Fruit fly (Drosophila melanogaster) whole organism, embryonic: ENCODE measurements around the gene vsg.
A peak's percentile ranks its signal among the peaks of the same experiment; 100 is the strongest.

Experiments used
- Abd-B ChIP-seq: fragments of 200-800 bp; sonication (Bioruptor generic); optimal IDR thresholded peaks from 2 replicates; lab custom pipeline; 2018; ENCODE audit warnings: missing biosample characterization, mild to moderate bottlenecking, missing genetic modification characterization, moderate library complexity
- CG1024 ChIP-seq: fragments of 200-800 bp; sonication (Bioruptor generic); IDR thresholded peaks from 2 replicates; pipeline ENCODE4 v1.3.6; 2022; ENCODE audit warnings: missing biosample characterization, missing genetic modification characterization
- CG10267 ChIP-seq: fragments of 200-800 bp; sonication (Bioruptor generic); optimal IDR thresholded peaks from 2 replicates; lab custom pipeline; 2018; ENCODE audit warnings: missing biosample characterization, mild to moderate bottlenecking, missing genetic modification characterization, moderate library complexity
- CG12155 ChIP-seq: fragments of 200-800 bp; sonication (Bioruptor generic); optimal IDR thresholded peaks from 3 replicates; lab custom pipeline; 2016; ENCODE audit warnings: missing biosample characterization, missing genetic modification characterization
- CG13424 ChIP-seq: fragments of 200-800 bp; sonication (Bioruptor generic); optimal IDR thresholded peaks from 2 replicates; lab custom pipeline; 2019; ENCODE audit warnings: missing biosample characterization, mild to moderate bottlenecking, missing genetic modification characterization, moderate library complexity
- CG14050 ChIP-seq: fragments of 200-800 bp; sonication (Bioruptor generic); IDR thresholded peaks from 3 replicates; pipeline ENCODE4 v1.3.6; 2022; ENCODE audit warnings: missing biosample characterization, missing genetic modification characterization
- CG17385 ChIP-seq: fragments of 200-800 bp; sonication (Bioruptor generic); optimal IDR thresholded peaks from 3 replicates; lab custom pipeline; 2018; ENCODE audit warnings: missing biosample characterization, mild to moderate bottlenecking, missing genetic modification characterization
- CG17568 ChIP-seq: fragments of 200-800 bp; sonication (Bioruptor generic); optimal IDR thresholded peaks from 2 replicates; lab custom pipeline; 2018; ENCODE audit warnings: missing biosample characterization, mild to moderate bottlenecking, missing genetic modification characterization, moderate library complexity
- CG2875 ChIP-seq: fragments of 200-800 bp; sonication (Bioruptor generic); optimal IDR thresholded peaks from 2 replicates; lab custom pipeline; 2017; ENCODE audit warnings: missing biosample characterization, mild to moderate bottlenecking, missing genetic modification characterization, missing genetic modification reagents
- CG4360 ChIP-seq: fragments of 200-800 bp; sonication (Bioruptor generic); IDR thresholded peaks from 2 replicates; pipeline ENCODE4 v1.3.6; 2022; ENCODE audit warnings: missing biosample characterization, missing genetic modification characterization
- CG4424 ChIP-seq: fragments of 200-800 bp; sonication (Bioruptor generic); optimal IDR thresholded peaks from 3 replicates; lab custom pipeline; 2016; ENCODE audit warnings: missing biosample characterization, missing genetic modification characterization
- CG6272 ChIP-seq: fragments of 200-800 bp; sonication (Bioruptor generic); IDR thresholded peaks from 2 replicates; pipeline ENCODE4 v1.3.6; 2022; ENCODE audit warnings: missing biosample characterization, missing genetic modification characterization
- CG6689 ChIP-seq: fragments of 200-800 bp; sonication (Bioruptor generic); IDR thresholded peaks from 2 replicates; pipeline ENCODE4 v1.3.6; 2022; ENCODE audit warnings: missing biosample characterization, missing genetic modification characterization
- CG7786 ChIP-seq: fragments of 200-800 bp; sonication (Bioruptor generic); optimal IDR thresholded peaks from 2 replicates; lab custom pipeline; 2016; ENCODE audit warnings: missing biosample characterization, missing genetic modification characterization
- CG9932 ChIP-seq: fragments of 200-800 bp; sonication (Bioruptor generic); IDR thresholded peaks from 2 replicates; pipeline ENCODE4 v1.3.6; 2022; ENCODE audit warnings: missing biosample characterization, missing genetic modification characterization
- CoRest ChIP-seq: fragments of 200-800 bp; sonication (Bioruptor generic); optimal IDR thresholded peaks from 3 replicates; lab custom pipeline; 2018; ENCODE audit warnings: missing biosample characterization, mild to moderate bottlenecking, missing genetic modification characterization, moderate library complexity
- Dip3 ChIP-seq: fragments of 200-800 bp; sonication (Bioruptor generic); optimal IDR thresholded peaks from 3 replicates; lab custom pipeline; 2016; ENCODE audit warnings: missing biosample characterization, missing genetic modification characterization
- Dll ChIP-seq: fragments of 200-800 bp; sonication (Bioruptor generic); IDR thresholded peaks from 4 replicates; pipeline ENCODE4 v1.3.6; 2022; ENCODE audit warnings: missing biosample characterization, missing genetic modification characterization; ENCODE audit not compliant: partially characterized antibody
- Elba2 ChIP-seq: fragments of 200-800 bp; sonication (Bioruptor generic); optimal IDR thresholded peaks from 3 replicates; lab custom pipeline; 2016; ENCODE audit warnings: missing biosample characterization, missing genetic modification characterization
- Ets65A ChIP-seq: fragments of 200-800 bp; sonication (Bioruptor generic); peaks from one replicate; lab custom pipeline; 2016; ENCODE audit warnings: missing biosample characterization, missing genetic modification characterization
- H2.0 ChIP-seq: fragments of 200-800 bp; sonication (Bioruptor generic); IDR thresholded peaks from 2 replicates; pipeline ENCODE4 v1.3.6; 2022; ENCODE audit warnings: missing biosample characterization, missing genetic modification characterization
- HLH3B ChIP-seq: fragments of 200-800 bp; sonication (Bioruptor generic); IDR thresholded peaks from 2 replicates; pipeline ENCODE4 v1.3.6; 2022; ENCODE audit warnings: missing biosample characterization, missing genetic modification characterization
- MESR4 ChIP-seq: fragments of 200-800 bp; sonication (Bioruptor generic); optimal IDR thresholded peaks from 2 replicates; lab custom pipeline; 2018; ENCODE audit warnings: missing biosample characterization, mild to moderate bottlenecking, missing genetic modification characterization, moderate library complexity
- Mad ChIP-seq: fragments of 200-800 bp; sonication (Bioruptor generic); optimal IDR thresholded peaks from 2 replicates; lab custom pipeline; 2016; ENCODE audit warnings: missing biosample characterization, missing genetic modification characterization
- NFAT ChIP-seq: fragments of 200-800 bp; sonication (Bioruptor generic); IDR thresholded peaks from 2 replicates; pipeline ENCODE4 v1.3.6; 2022; ENCODE audit warnings: missing biosample characterization, missing genetic modification characterization
- Ravus ChIP-seq: fragments of 200-800 bp; sonication (Bioruptor generic); IDR thresholded peaks from 2 replicates; pipeline ENCODE4 v1.3.6; 2022; ENCODE audit warnings: missing biosample characterization, missing genetic modification characterization
- Rfx ChIP-seq: fragments of 200-800 bp; sonication (Bioruptor generic); IDR thresholded peaks from 2 replicates; pipeline ENCODE4 v1.3.6; 2022; ENCODE audit warnings: missing biosample characterization, missing genetic modification characterization
- Taf1 ChIP-seq: fragments of 200-800 bp; sonication (Bioruptor generic); IDR thresholded peaks from 2 replicates; pipeline ENCODE4 v1.3.6; 2022; ENCODE audit warnings: missing biosample characterization, missing genetic modification characterization
- al ChIP-seq: fragments of 200-800 bp; sonication (Bioruptor generic); IDR thresholded peaks from 2 replicates; pipeline ENCODE4 v1.3.6; 2022; ENCODE audit warnings: missing biosample characterization, missing genetic modification characterization
- ase ChIP-seq: fragments of 200-800 bp; sonication (Bioruptor generic); IDR thresholded peaks from 3 replicates; pipeline ENCODE4 v1.3.6; 2022; ENCODE audit warnings: missing biosample characterization, missing genetic modification characterization
- az2 ChIP-seq: fragments of 200-800 bp; sonication (Bioruptor generic); optimal IDR thresholded peaks from 3 replicates; lab custom pipeline; 2016; ENCODE audit warnings: missing biosample characterization, missing genetic modification characterization
- chn ChIP-seq: fragments of 200-800 bp; sonication (Bioruptor generic); optimal IDR thresholded peaks from 2 replicates; lab custom pipeline; 2016; ENCODE audit warnings: missing biosample characterization, missing genetic modification characterization
- crc ChIP-seq: fragments of 200-800 bp; sonication (Bioruptor generic); optimal IDR thresholded peaks from 2 replicates; lab custom pipeline; 2016; ENCODE audit warnings: missing biosample characterization, missing genetic modification characterization
- dmrt11E ChIP-seq: fragments of 200-800 bp; sonication (Bioruptor generic); optimal IDR thresholded peaks from 3 replicates; lab custom pipeline; 2018; ENCODE audit warnings: missing biosample characterization, mild to moderate bottlenecking, missing genetic modification characterization, moderate library complexity
- esg ChIP-seq: fragments of 200-800 bp; sonication (Bioruptor generic); conservative IDR thresholded peaks from 2 replicates; pipeline ENCODE4 v1.3.6; 2022; ENCODE audit warnings: missing biosample characterization, missing genetic modification characterization
- lmd ChIP-seq: fragments of 200-800 bp; sonication (Bioruptor generic); IDR thresholded peaks from 2 replicates; pipeline ENCODE4 v1.3.6; 2022; ENCODE audit warnings: missing biosample characterization, missing genetic modification characterization
- nerfin-1 ChIP-seq: fragments of 200-800 bp; sonication (Bioruptor generic); optimal IDR thresholded peaks from 3 replicates; lab custom pipeline; 2019; ENCODE audit warnings: missing biosample characterization, mild to moderate bottlenecking, missing genetic modification characterization, moderate library complexity
- pan ChIP-seq, 4 experiments: fragments of >200 bp in 3 of 4; fragments of 200-800 bp in 1 of 4; sonication (Bioruptor generic) in 1 of 4; optimal IDR thresholded peaks in 3 of 4; IDR thresholded peaks in 1 of 4; 2 replicates each; pipeline versions ENCODE4 v1.3.6 to Lab custom; 2017 to 2022; ENCODE audit warnings: missing biosample characterization in 2 of 4, missing genetic modification characterization in 2 of 4, mixed read lengths in 1 of 4
- sisA ChIP-seq: fragments of 200-800 bp; sonication (Bioruptor generic); IDR thresholded peaks from 2 replicates; pipeline ENCODE4 v1.3.6; 2022; ENCODE audit warnings: missing biosample characterization, missing genetic modification characterization
- slou ChIP-seq: fragments of 200-800 bp; sonication (Bioruptor generic); optimal IDR thresholded peaks from 3 replicates; lab custom pipeline; 2016; ENCODE audit warnings: missing biosample characterization, missing genetic modification characterization
- slp2 ChIP-seq: fragments of 200-800 bp; sonication (Bioruptor generic); optimal IDR thresholded peaks from 2 replicates; lab custom pipeline; 2016; ENCODE audit warnings: missing biosample characterization, missing genetic modification characterization
- usp ChIP-seq: fragments of >200 bp; optimal IDR thresholded peaks from 2 replicates; lab custom pipeline; 2017; ENCODE audit warnings: missing biosample characterization, missing genetic modification characterization
- z ChIP-seq: fragments of 200-800 bp; sonication (Bioruptor generic); IDR thresholded peaks from 3 replicates; pipeline ENCODE4 v1.3.6; 2022; ENCODE audit warnings: missing biosample characterization, missing genetic modification characterization

vsg gene

DNA sequence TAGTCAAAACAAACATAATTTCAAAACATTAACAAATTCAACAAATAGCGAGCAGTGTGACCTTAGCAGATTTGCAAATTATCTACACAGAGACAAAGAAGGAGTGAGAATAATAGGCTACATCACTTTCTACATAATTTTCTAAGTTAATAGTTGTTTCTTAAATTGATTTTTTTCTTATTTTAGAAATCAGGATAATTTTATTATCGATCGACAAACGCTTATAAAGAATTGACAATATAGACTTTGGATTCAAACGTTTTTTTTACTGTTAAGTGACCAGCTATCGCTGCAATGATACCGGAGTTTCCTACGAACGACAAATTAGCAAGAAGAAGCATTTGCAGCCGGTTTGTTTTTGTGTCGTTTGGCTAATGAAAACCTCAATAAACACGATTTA, 9.0 kb downstream of the vsg start, which contains the start of the genes nbs and defl (continued):
- TF ChIP-seq Ravus (GFP tag; lab: Robert Waterston, UW) (peak; percentile 43), sisA (GFP tag; lab: Robert Waterston, UW) (peak; percentile 78), CG10267 (peak; percentile 52), CG1024 (peak; percentile 33; the same call in 1 of the 2 replicates), Elba2 (GFP tag; lab: Kevin White, UChicago) (no peak), usp (GFP tag; lab: Kevin White, UChicago) (no peak), pan (optimal IDR thresholded peaks at IDR 0.05; lab: Kevin White, UChicago) (no peak), pan (GFP tag; optimal IDR thresholded peaks at IDR 0.05 in 1 of 2, IDR thresholded peaks at IDR 0.05 in 1 of 2) (peak in 1 of 2 experiments; percentile 79), MESR4 (GFP tag; lab: Kevin White, UChicago) (peak; percentile 24), CG4424 (GFP tag; lab: Kevin White, UChicago) (peak; percentile 65), esg (peak; percentile 54), CG6272 (GFP tag; lab: Robert Waterston, UW) (peak; percentile 83), chn (peak; percentile 46), Dll (GFP tag; lab: Robert Waterston, UW) (peak; percentile 75), Dip3 (GFP tag; lab: Kevin White, UChicago) (peak; percentile 60), Abd-B (peak; percentile 58), NFAT (peak; percentile 67; the same call in 1 of the 2 replicates), CG6689 (peak; percentile 68), Ets65A (peak; percentile 95), Mad (GFP tag; lab: Kevin White, UChicago) (peak; percentile 62), Taf1 (GFP tag; lab: Robert Waterston, UW) (peak; percentile 46), CG17385 (GFP tag; lab: Kevin White, UChicago) (peak; percentile 94), CG12155 (GFP tag; lab: Kevin White, UChicago) (peak; percentile 69), slp2 (GFP tag; lab: Kevin White, UChicago) (peak; percentile 61), nerfin-1 (peak; percentile 45), CG4360 (no peak), Rfx (peak; percentile 81), lmd (peak; percentile 83), CG13424 (peak; percentile 81), HLH3B (peak; percentile 63), H2.0 (GFP tag; lab: Robert Waterston, UW) (peak; percentile 51; the same call in 1 of the 2 replicates), ase (peak; percentile 62; the same call in 2 of the 3 replicates), CG2875 (GFP tag; lab: Kevin White, UChicago) (no peak), CG14050 (GFP tag; lab: Robert Waterston, UW) (peak; percentile 43; the same call in 1 of the 3 replicates), az2 (GFP tag; lab: Kevin White, UChicago) (peak; percentile 64), CG17568 (GFP tag; lab: Kevin White, UChicago) (no peak), dmrt11E (tag; lab: Kevin White, UChicago) (peak; percentile 53), z (GFP tag; lab: Robert Waterston, UW) (no peak), CG9932 (GFP tag; lab: Robert Waterston, UW) (peak; percentile 88), crc (GFP tag; lab: Kevin White, UChicago) (peak; percentile 52), al (GFP tag; lab: Robert Waterston, UW) (peak; percentile 76), slou (peak; percentile 67), CoRest (tag; lab: Kevin White, UChicago) (peak; percentile 82), CG7786 (GFP tag; lab: Kevin White, UChicago) (peak; percentile 61)
